Worm (Caenorhabditis elegans) whole organism, L1 larva: ENCODE results near the gene F59A1.11.
A peak's percentile ranks its signal among the peaks of the same experiment; 100 is the strongest.

ENCODE experiments used
- C16A3.4 ChIP-seq: fragments of 150-350 bp; optimal IDR thresholded peaks from 2 replicates; lab custom pipeline; 2014; ENCODE audit warnings: missing biosample characterization, missing genetic modification characterization
- C34B4.2 ChIP-seq: sonication (generic microtip); optimal IDR thresholded peaks from 2 replicates; lab custom pipeline; 2017; ENCODE audit warnings: mild to moderate bottlenecking, missing genetic modification characterization, missing compliant biosample characterization
- alr-1 ChIP-seq: fragments of 200-800 bp; sonication (Bioruptor generic); optimal IDR thresholded peaks from 2 replicates; lab custom pipeline; 2018; ENCODE audit warnings: borderline replicate concordance, mild to moderate bottlenecking, missing genetic modification characterization, missing compliant biosample characterization
- aly-2 ChIP-seq: fragments of 150-350 bp; optimal IDR thresholded peaks from 2 replicates; lab custom pipeline; 2014; ENCODE audit warnings: missing biosample characterization, missing genetic modification characterization
- ama-1 ChIP-seq: fragments of 150-350 bp; optimal IDR thresholded peaks from 2 replicates; lab custom pipeline; 2014
- blmp-1 ChIP-seq: fragments of 150-350 bp; optimal IDR thresholded peaks from 2 replicates; lab custom pipeline; 2014; ENCODE audit warnings: missing biosample characterization, missing genetic modification characterization
- dsc-1 ChIP-seq: sonication (generic microtip); optimal IDR thresholded peaks from 2 replicates; lab custom pipeline; 2016; ENCODE audit warnings: mild to moderate bottlenecking, missing genetic modification characterization, missing compliant biosample characterization
- efl-1 ChIP-seq, 4 experiments: fragments of 150-350 bp; optimal IDR thresholded peaks in 3 of 4; peaks in 1 of 4; 1 replicate in 1 of 4; 2 replicates in 3 of 4; lab custom pipeline; 2014; ENCODE audit warnings: missing biosample characterization in 2 of 4, missing genetic modification characterization in 2 of 4, missing genetic modification reagents in 2 of 4
- egl-13 ChIP-seq: sonication (generic microtip); optimal IDR thresholded peaks from 2 replicates; lab custom pipeline; 2016; ENCODE audit warnings: missing genotype, missing genetic modification reagents, missing genetic modification characterization, missing compliant biosample characterization
- fkh-10 ChIP-seq: sonication (generic microtip); optimal IDR thresholded peaks from 2 replicates; lab custom pipeline; 2017; ENCODE audit warnings: missing biosample characterization, missing genetic modification reagents, missing genetic modification characterization
- fkh-8 ChIP-seq: sonication (generic microtip); optimal IDR thresholded peaks from 2 replicates; lab custom pipeline; 2016; ENCODE audit warnings: mild to moderate bottlenecking, missing genetic modification characterization, missing compliant biosample characterization
- grh-1 ChIP-seq: fragments of 200-800 bp; sonication (Bioruptor generic); IDR thresholded peaks from 2 replicates; pipeline ENCODE4 v1.3.6; 2022; ENCODE audit warnings: missing genetic modification reagents, missing genetic modification characterization, missing compliant biosample characterization
- hlh-17 ChIP-seq: fragments of 200-800 bp; sonication (Bioruptor generic); optimal IDR thresholded peaks from 2 replicates; lab custom pipeline; 2018; ENCODE audit warnings: missing genetic modification characterization, mild to moderate bottlenecking, missing compliant biosample characterization, moderate library complexity, borderline replicate concordance
- hpl-2 ChIP-seq: fragments of 150-350 bp; optimal IDR thresholded peaks from 2 replicates; lab custom pipeline; 2014; ENCODE audit warnings: missing biosample characterization, missing genetic modification reagents, missing genetic modification characterization
- isw-1 ChIP-seq: fragments of 200-800 bp; sonication (Bioruptor generic); IDR thresholded peaks from 2 replicates; pipeline ENCODE4 v1.3.6; 2022; ENCODE audit warnings: missing genetic modification characterization, missing compliant biosample characterization
- jun-1 ChIP-seq: fragments of 150-350 bp; optimal IDR thresholded peaks from 2 replicates; lab custom pipeline; 2014; ENCODE audit warnings: missing biosample characterization, missing genetic modification reagents, missing genetic modification characterization
- lin-15B ChIP-seq: fragments of 150-350 bp; sonication (generic microtip); optimal IDR thresholded peaks from 3 replicates; lab custom pipeline; 2014; ENCODE audit warnings: missing biosample characterization, missing genetic modification characterization
- lin-35 ChIP-seq, 2 experiments: fragments of 150-350 bp; optimal IDR thresholded peaks; 2 replicates each; lab custom pipeline; 2014; ENCODE audit warnings: missing biosample characterization in 2 of 2, missing genetic modification characterization in 2 of 2, missing genetic modification reagents in 2 of 2
- lir-3 ChIP-seq: sonication (generic microtip); optimal IDR thresholded peaks from 2 replicates; lab custom pipeline; 2016; ENCODE audit warnings: mild to moderate bottlenecking, missing genetic modification characterization, moderate library complexity, missing compliant biosample characterization; ENCODE audit not compliant: poor library complexity
- lsy-2 ChIP-seq, 2 experiments: fragments of 150-350 bp; optimal IDR thresholded peaks; 2 replicates each; lab custom pipeline; 2014; ENCODE audit warnings: missing biosample characterization in 2 of 2, missing genetic modification characterization in 2 of 2
- mep-1 ChIP-seq: fragments of 150-350 bp; optimal IDR thresholded peaks from 2 replicates; lab custom pipeline; 2014; ENCODE audit warnings: missing biosample characterization, missing genetic modification characterization
- nhr-76 ChIP-seq: sonication (generic microtip); optimal IDR thresholded peaks from 2 replicates; lab custom pipeline; 2017; ENCODE audit warnings: missing biosample characterization, missing genetic modification characterization
- nhr-77 ChIP-seq: fragments of 150-350 bp; optimal IDR thresholded peaks from 2 replicates; lab custom pipeline; 2014; ENCODE audit warnings: missing biosample characterization, missing genetic modification characterization
- nhr-84 ChIP-seq: sonication (generic microtip); optimal IDR thresholded peaks from 2 replicates; lab custom pipeline; 2017; ENCODE audit warnings: missing biosample characterization, missing genetic modification characterization
- nhr-85 ChIP-seq: sonication (generic microtip); peaks from one replicate; lab custom pipeline; 2016; ENCODE audit warnings: missing genetic modification characterization, inconsistent platforms, missing compliant biosample characterization
- nhr-90 ChIP-seq: sonication (generic microtip); optimal IDR thresholded peaks from 2 replicates; lab custom pipeline; 2016; ENCODE audit warnings: mild to moderate bottlenecking, missing genetic modification characterization, missing compliant biosample characterization; ENCODE audit not compliant: poor library complexity
- pax-3 ChIP-seq: fragments of 200-800 bp; sonication (Bioruptor generic); optimal IDR thresholded peaks from 2 replicates; lab custom pipeline; 2018; ENCODE audit warnings: mild to moderate bottlenecking, missing genetic modification characterization, moderate library complexity, missing compliant biosample characterization
- skn-1 ChIP-seq: fragments of 150-350 bp; optimal IDR thresholded peaks from 2 replicates; lab custom pipeline; 2014; ENCODE audit warnings: missing biosample characterization, missing genetic modification characterization
- sup-37 ChIP-seq: fragments of 200-800 bp; sonication (Bioruptor generic); optimal IDR thresholded peaks from 2 replicates; lab custom pipeline; 2018; ENCODE audit warnings: mild to moderate bottlenecking, missing genetic modification characterization, missing compliant biosample characterization
- tbx-2 ChIP-seq: sonication (generic microtip); optimal IDR thresholded peaks from 2 replicates; lab custom pipeline; 2016; ENCODE audit warnings: missing genetic modification characterization, missing compliant biosample characterization
- unc-98 ChIP-seq: fragments of 200-800 bp; sonication (Bioruptor generic); IDR thresholded peaks from 2 replicates; pipeline ENCODE4 v1.3.6; 2022; ENCODE audit warnings: missing genetic modification characterization, missing compliant biosample characterization
- vab-15 ChIP-seq: sonication (generic microtip); optimal IDR thresholded peaks from 2 replicates; lab custom pipeline; 2017; ENCODE audit warnings: missing genotype, mild to moderate bottlenecking, missing genetic modification characterization, missing compliant biosample characterization
- xbp-1 ChIP-seq: sonication (generic microtip); optimal IDR thresholded peaks from 2 replicates; lab custom pipeline; 2016; ENCODE audit warnings: missing genetic modification characterization, missing compliant biosample characterization
- ztf-4 ChIP-seq: fragments of 150-350 bp; optimal IDR thresholded peaks from 2 replicates; lab custom pipeline; 2014; ENCODE audit warnings: missing biosample characterization, missing genetic modification characterization

Gene F59A1.11

DNA sequence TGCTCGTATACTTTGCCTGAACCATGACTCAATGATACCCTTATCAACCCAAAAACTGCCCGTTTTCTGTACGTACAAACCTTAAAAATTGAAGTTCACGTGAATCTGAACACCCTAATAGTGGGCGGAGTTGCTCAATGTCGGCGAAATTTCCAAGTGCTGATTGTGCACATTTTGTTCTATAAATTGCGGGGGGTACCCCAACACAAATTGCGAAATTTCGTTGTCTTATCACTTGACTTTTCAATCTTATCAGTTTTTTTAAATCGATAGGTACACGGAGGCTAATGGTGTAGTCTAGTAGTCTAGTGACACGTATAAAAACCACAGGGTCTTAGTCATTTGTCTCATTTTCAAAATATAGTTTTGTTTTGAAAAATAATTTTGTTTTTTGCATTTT, 6.6 kb downstream of the F59A1.11 start, which contains the start of gene fbxa-108 (continued):
- TF ChIP-seq isw-1 = no peak
- no peak for TF ChIP-seq alr-1
- TF ChIP-seq C16A3.4 (tag; lab: Kevin White, UChicago) = no peak
- no peak for TF ChIP-seq xbp-1
- no peak for TF ChIP-seq fkh-10 (GFP tag; lab: Kevin White, UChicago)
- no peak for TF ChIP-seq hlh-17 (GFP tag; lab: Kevin White, UChicago)
- no peak for TF ChIP-seq nhr-84 (tag; lab: Kevin White, UChicago)
- no peak for TF ChIP-seq tbx-2 (tag; lab: Kevin White, UChicago)
- no peak for TF ChIP-seq egl-13
- no peak for TF ChIP-seq fkh-8 (tag; lab: Kevin White, UChicago)
- no peak for TF ChIP-seq mep-1 (tag; lab: Kevin White, UChicago)
- TF ChIP-seq nhr-90 (tag; lab: Kevin White, UChicago) = peak; percentile 65
- TF ChIP-seq C34B4.2 (tag; lab: Kevin White, UChicago) = no peak
- TF ChIP-seq hpl-2 = peak; percentile 28
- no peak for TF ChIP-seq unc-98 (GFP tag; lab: Robert Waterston, UW)
- no peak for TF ChIP-seq aly-2 (tag; lab: Kevin White, UChicago)
- TF ChIP-seq sup-37 (GFP tag; lab: Kevin White, UChicago) = no peak
- TF ChIP-seq lin-15B (tag; lab: Kevin White, UChicago) = no peak
- peak; percentile 24 for TF ChIP-seq jun-1
- TF ChIP-seq, all 84 proteins: peak for 10

DNA sequence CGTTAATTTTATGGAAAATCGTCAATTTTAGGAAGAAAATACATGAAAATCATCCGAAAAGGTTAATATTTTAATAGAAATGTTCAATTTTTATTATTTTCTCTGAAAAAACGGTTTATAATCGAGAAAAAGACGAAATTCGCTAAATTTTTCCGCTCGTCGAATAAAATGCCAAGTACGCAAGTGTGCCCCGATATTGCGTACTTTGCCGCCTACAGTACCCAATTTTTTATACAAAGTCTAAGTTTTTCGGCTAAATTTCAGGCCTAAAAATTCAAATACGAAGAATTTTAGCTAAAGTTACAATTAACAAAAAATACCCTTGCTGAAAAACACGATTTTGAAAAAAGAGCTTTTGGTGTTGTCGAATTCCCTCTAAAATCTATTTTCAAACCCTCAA, 7.0 kb downstream of the F59A1.11 start:
- TF ChIP-seq nhr-85 (tag; lab: Kevin White, UChicago) (peak; percentile 5), dsc-1 (no peak)
- TF ChIP-seq, all 84 proteins: peak for 1

DNA sequence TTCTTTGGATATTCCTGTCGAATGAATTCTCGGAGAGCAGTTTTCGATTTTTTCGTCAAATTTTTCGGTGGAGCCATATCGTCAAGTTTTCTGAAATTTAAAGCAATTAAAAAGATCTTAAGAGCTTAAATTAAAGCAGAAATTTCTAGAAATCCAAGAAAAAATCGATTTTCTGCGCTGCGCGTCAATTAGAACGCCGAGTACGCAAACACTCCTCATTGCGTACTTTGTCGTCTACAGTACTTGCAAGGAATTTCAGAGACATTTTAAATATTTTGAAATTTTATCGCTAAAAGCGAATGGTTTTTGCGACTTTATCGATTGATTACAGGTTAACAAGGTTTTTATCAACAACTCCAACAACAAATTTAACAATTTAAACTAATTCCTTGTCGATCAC, 10.6 kb downstream of the F59A1.11 start:
- no peak for TF ChIP-seq aly-2 (tag; lab: Kevin White, UChicago)

DNA sequence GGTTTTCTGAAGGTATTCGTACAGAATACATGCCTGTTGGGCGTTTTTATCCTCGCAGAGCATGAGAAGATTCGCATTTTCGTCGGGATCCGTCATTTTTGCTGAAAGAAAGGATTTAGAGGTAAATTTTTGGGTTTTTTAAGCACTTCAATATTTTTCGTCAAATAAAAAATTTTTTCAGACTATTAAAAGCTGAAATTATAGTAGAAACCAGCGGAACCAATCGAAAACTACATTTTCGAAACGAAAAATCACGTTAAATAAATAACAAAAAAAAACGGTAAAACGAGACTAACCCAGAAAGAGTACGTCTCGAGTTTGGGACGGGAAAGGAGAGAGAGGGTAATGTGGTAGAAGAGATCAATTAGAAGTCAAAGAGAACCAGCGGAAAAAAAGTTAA, 15.4 kb downstream of the F59A1.11 start, which contains the start of gene fbxa-192:
Gene fbxa-192, minus strand, starts transcription at position 101 of the 400 bp plus-strand sequence.
- no peak for TF ChIP-seq hlh-17 (GFP tag; lab: Kevin White, UChicago)
- no peak for TF ChIP-seq ama-1 (lab: Kevin White, UChicago)
- no peak for TF ChIP-seq vab-15 (tag; lab: Kevin White, UChicago)
- no peak for TF ChIP-seq aly-2 (tag; lab: Kevin White, UChicago)
- TF ChIP-seq efl-1 (optimal IDR thresholded peaks at IDR 0.05; lab: Kevin White, UChicago) = no peak
- TF ChIP-seq efl-1 (GFP tag; optimal IDR thresholded peaks at IDR 0.05 in 1 of 2; lab: Kevin White, UChicago) = no peak
- no peak for TF ChIP-seq ztf-4 (tag; lab: Kevin White, UChicago)
- no peak for TF ChIP-seq nhr-76 (tag; lab: Kevin White, UChicago)
- TF ChIP-seq hpl-2 = no peak
- TF ChIP-seq unc-98 (GFP tag; lab: Robert Waterston, UW) = no peak
- no peak for TF ChIP-seq nhr-77
- no peak for TF ChIP-seq pax-3 (tag; lab: Kevin White, UChicago)
- TF ChIP-seq lin-35 (GFP tag; optimal IDR thresholded peaks at IDR 0.05; lab: Kevin White, UChicago) = no peak
- TF ChIP-seq C16A3.4 (tag; lab: Kevin White, UChicago) = no peak
- no peak for TF ChIP-seq xbp-1
- TF ChIP-seq skn-1 (tag; lab: Kevin White, UChicago) = no peak
- TF ChIP-seq, all 84 proteins: peak for 0

DNA sequence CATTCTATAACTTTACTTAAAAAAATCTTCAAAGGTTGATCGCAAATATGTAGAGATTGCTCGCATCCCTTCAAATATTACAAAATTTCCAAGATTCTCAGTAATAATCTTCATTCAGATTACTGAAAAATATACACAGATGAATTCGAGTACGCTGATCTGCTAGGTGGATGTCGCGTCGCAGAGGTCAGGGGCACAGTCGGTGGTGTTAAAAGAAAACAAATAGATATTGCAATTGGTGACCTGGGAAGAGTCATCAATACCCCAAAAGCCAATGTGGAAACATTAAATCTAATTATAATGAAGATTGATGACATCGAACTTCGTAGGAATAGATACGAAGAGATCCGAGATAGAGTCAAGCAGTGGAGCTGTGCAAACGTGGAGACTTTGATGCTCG, 37.2 kb downstream of the F59A1.11 start, which contains the start of gene F57G4.10:
Gene F57G4.10, plus strand, starts transcription at position 301 of the 400 bp plus-strand sequence.
- TF ChIP-seq lsy-2 (tag; optimal IDR thresholded peaks at IDR 0.05; lab: Kevin White, UChicago) (no peak), blmp-1 (tag; lab: Kevin White, UChicago) (no peak), nhr-85 (tag; lab: Kevin White, UChicago) (no peak), grh-1 (GFP tag; lab: Robert Waterston, UW) (no peak), lir-3 (tag; lab: Kevin White, UChicago) (no peak)
